Fruit fly (Drosophila melanogaster) whole organism, embryonic: Measurements from ENCODE around the gene bun.

ENCODE experiments used
- BEAF-32 ChIP-seq: fragments of 200-800 bp; sonication (Bioruptor generic); optimal IDR thresholded peaks from 3 replicates; lab custom pipeline; 2017; ENCODE audit warnings: missing biosample characterization, missing genetic modification characterization, mild to moderate bottlenecking, moderate library complexity, missing genetic modification reagents
- C15 ChIP-seq: fragments of 200-800 bp; sonication (Bioruptor generic); IDR thresholded peaks from 3 replicates; pipeline ENCODE4 v1.3.6; 2022; ENCODE audit warnings: missing biosample characterization, missing genetic modification characterization
- CG10274 ChIP-seq: fragments of 200-800 bp; sonication (Bioruptor generic); optimal IDR thresholded peaks from 3 replicates; lab custom pipeline; 2017; ENCODE audit warnings: missing biosample characterization, mild to moderate bottlenecking, missing genetic modification characterization
- CG11456 ChIP-seq: fragments of 200-800 bp; sonication (Bioruptor generic); IDR thresholded peaks from 3 replicates; pipeline ENCODE4 v1.3.6; 2022; ENCODE audit warnings: missing biosample characterization, missing genetic modification characterization
- CG11696 ChIP-seq: fragments of 200-800 bp; sonication (Bioruptor generic); IDR thresholded peaks from 2 replicates; pipeline ENCODE4 v1.3.6; 2022; ENCODE audit warnings: missing biosample characterization, missing genetic modification characterization
- CG12236 ChIP-seq: fragments of 200-800 bp; sonication (Bioruptor generic); optimal IDR thresholded peaks from 2 replicates; lab custom pipeline; 2016; ENCODE audit warnings: missing biosample characterization, missing genetic modification characterization
- CG13123 ChIP-seq: fragments of 200-800 bp; sonication (Bioruptor generic); optimal IDR thresholded peaks from 2 replicates; lab custom pipeline; 2016; ENCODE audit warnings: missing biosample characterization, missing genetic modification characterization
- CG13296 ChIP-seq: fragments of 200-800 bp; sonication (Bioruptor generic); optimal IDR thresholded peaks from 3 replicates; lab custom pipeline; 2018; ENCODE audit warnings: missing biosample characterization, mild to moderate bottlenecking, missing genetic modification characterization
- CG13624 ChIP-seq: fragments of 200-800 bp; sonication (Bioruptor generic); optimal IDR thresholded peaks from 2 replicates; lab custom pipeline; 2016; ENCODE audit warnings: missing biosample characterization, missing genetic modification characterization
- CG14050 ChIP-seq: fragments of 200-800 bp; sonication (Bioruptor generic); IDR thresholded peaks from 3 replicates; pipeline ENCODE4 v1.3.6; 2022; ENCODE audit warnings: missing biosample characterization, missing genetic modification characterization
- CG16815 ChIP-seq: fragments of 200-800 bp; sonication (Bioruptor generic); optimal IDR thresholded peaks from 3 replicates; lab custom pipeline; 2017; ENCODE audit warnings: missing biosample characterization, mild to moderate bottlenecking, missing genetic modification characterization
- CG18476 ChIP-seq: fragments of 200-800 bp; sonication (Bioruptor generic); optimal IDR thresholded peaks from 2 replicates; lab custom pipeline; 2016; ENCODE audit warnings: missing biosample characterization, mild to moderate bottlenecking, missing genetic modification characterization
- CG18619 ChIP-seq: fragments of 200-800 bp; sonication (Bioruptor generic); optimal IDR thresholded peaks from 3 replicates; lab custom pipeline; 2017; ENCODE audit warnings: missing biosample characterization, mild to moderate bottlenecking, missing genetic modification characterization
- CG32532 ChIP-seq: fragments of 200-800 bp; sonication (Bioruptor generic); IDR thresholded peaks from 2 replicates; pipeline ENCODE4 v1.3.6; 2022; ENCODE audit warnings: missing biosample characterization, missing genetic modification characterization
- CG6272 ChIP-seq: fragments of 200-800 bp; sonication (Bioruptor generic); IDR thresholded peaks from 2 replicates; pipeline ENCODE4 v1.3.6; 2022; ENCODE audit warnings: missing biosample characterization, missing genetic modification characterization
- CG6683 ChIP-seq: fragments of 200-800 bp; sonication (Bioruptor generic); optimal IDR thresholded peaks from 2 replicates; lab custom pipeline; 2017; ENCODE audit warnings: missing biosample characterization, mild to moderate bottlenecking, missing genetic modification characterization, missing genetic modification reagents
- CG7928 ChIP-seq: fragments of 200-800 bp; sonication (Bioruptor generic); optimal IDR thresholded peaks from 2 replicates; lab custom pipeline; 2017; ENCODE audit warnings: missing biosample characterization, mild to moderate bottlenecking, missing genetic modification characterization
- CG8281 ChIP-seq: fragments of 200-800 bp; sonication (Bioruptor generic); optimal IDR thresholded peaks from 2 replicates; lab custom pipeline; 2018; ENCODE audit warnings: missing biosample characterization, mild to moderate bottlenecking, missing genetic modification characterization, moderate library complexity
- CG9215 ChIP-seq: fragments of 200-800 bp; sonication (Bioruptor generic); IDR thresholded peaks from 2 replicates; pipeline ENCODE4 v1.3.6; 2022; ENCODE audit warnings: missing biosample characterization, missing genetic modification characterization
- CG9437 ChIP-seq: fragments of 200-800 bp; sonication (Bioruptor generic); optimal IDR thresholded peaks from 2 replicates; lab custom pipeline; 2018; ENCODE audit warnings: missing biosample characterization, mild to moderate bottlenecking, missing genetic modification characterization
- CHES-1-like ChIP-seq: fragments of 200-800 bp; sonication (Bioruptor generic); optimal IDR thresholded peaks from 2 replicates; lab custom pipeline; 2016; ENCODE audit warnings: missing biosample characterization, missing genetic modification characterization
- CkIIα-i1 ChIP-seq: fragments of 200-800 bp; sonication (Bioruptor generic); IDR thresholded peaks from 2 replicates; pipeline ENCODE4 v1.3.6; 2022; ENCODE audit warnings: missing biosample characterization, missing genetic modification characterization
- D19B ChIP-seq: fragments of 200-800 bp; sonication (Bioruptor generic); optimal IDR thresholded peaks from 2 replicates; lab custom pipeline; 2017; ENCODE audit warnings: missing biosample characterization, mild to moderate bottlenecking, missing genetic modification characterization
- Dip3 ChIP-seq: fragments of 200-800 bp; sonication (Bioruptor generic); optimal IDR thresholded peaks from 3 replicates; lab custom pipeline; 2016; ENCODE audit warnings: missing biosample characterization, missing genetic modification characterization
- Doc2 ChIP-seq: fragments of 200-800 bp; sonication (Bioruptor generic); IDR thresholded peaks from 2 replicates; pipeline ENCODE4 v1.3.6; 2022; ENCODE audit warnings: missing biosample characterization, missing genetic modification characterization
- Elba2 ChIP-seq: fragments of 200-800 bp; sonication (Bioruptor generic); optimal IDR thresholded peaks from 3 replicates; lab custom pipeline; 2016; ENCODE audit warnings: missing biosample characterization, missing genetic modification characterization
- Gsc ChIP-seq: fragments of 200-800 bp; sonication (Bioruptor generic); IDR thresholded peaks from 2 replicates; pipeline ENCODE4 v1.3.6; 2022; ENCODE audit warnings: missing biosample characterization, missing genetic modification characterization
- H2.0 ChIP-seq: fragments of 200-800 bp; sonication (Bioruptor generic); IDR thresholded peaks from 2 replicates; pipeline ENCODE4 v1.3.6; 2022; ENCODE audit warnings: missing biosample characterization, missing genetic modification characterization
- Hmx ChIP-seq: fragments of 200-800 bp; sonication (Bioruptor generic); optimal IDR thresholded peaks from 2 replicates; lab custom pipeline; 2016; ENCODE audit warnings: missing biosample characterization, missing genetic modification characterization
- Jarid2 ChIP-seq: fragments of 200-800 bp; sonication (Bioruptor generic); optimal IDR thresholded peaks from 3 replicates; lab custom pipeline; 2017; ENCODE audit warnings: mild to moderate bottlenecking, missing biosample characterization, missing genetic modification reagents, missing genetic modification characterization
- NC2α ChIP-seq: fragments of 200-800 bp; sonication (Bioruptor generic); optimal IDR thresholded peaks from 2 replicates; lab custom pipeline; 2016; ENCODE audit warnings: missing biosample characterization, missing genetic modification characterization
- NC2β ChIP-seq: fragments of 200-800 bp; sonication (Bioruptor generic); optimal IDR thresholded peaks from 2 replicates; lab custom pipeline; 2016; ENCODE audit warnings: missing biosample characterization, missing genetic modification characterization
- Trl ChIP-seq, 3 experiments: fragments of >200 bp in 2 of 3; fragments of 200-800 bp in 1 of 3; sonication (Bioruptor generic) in 1 of 3; optimal IDR thresholded peaks; 2 replicates in 1 of 3; 3 replicates in 2 of 3; lab custom pipeline; 2016 to 2017; ENCODE audit warnings: missing biosample characterization in 1 of 3, missing genetic modification characterization in 1 of 3
- Usf ChIP-seq: fragments of 200-800 bp; sonication (Bioruptor generic); optimal IDR thresholded peaks from 2 replicates; lab custom pipeline; 2017; ENCODE audit warnings: missing genotype, missing biosample characterization, missing genetic modification characterization
- bab2 ChIP-seq: fragments of 200-800 bp; sonication (Bioruptor generic); optimal IDR thresholded peaks from 2 replicates; lab custom pipeline; 2016; ENCODE audit warnings: missing biosample characterization, missing genetic modification characterization
- bbx ChIP-seq: fragments of 200-800 bp; sonication (Bioruptor generic); IDR thresholded peaks from 2 replicates; pipeline ENCODE4 v1.3.6; 2022; ENCODE audit warnings: missing biosample characterization, missing genetic modification characterization; ENCODE audit not compliant: partially characterized antibody
- bsh ChIP-seq, 2 experiments: fragments of 200-800 bp; sonication (Bioruptor generic); optimal IDR thresholded peaks; 2 replicates each; lab custom pipeline; 2017 to 2018; ENCODE audit warnings: mild to moderate bottlenecking in 2 of 2, missing biosample characterization in 2 of 2, missing genetic modification characterization in 2 of 2, moderate library complexity in 1 of 2
- chn ChIP-seq: fragments of 200-800 bp; sonication (Bioruptor generic); optimal IDR thresholded peaks from 2 replicates; lab custom pipeline; 2016; ENCODE audit warnings: missing biosample characterization, missing genetic modification characterization
- eve ChIP-seq, 2 experiments: fragments of >200 bp; optimal IDR thresholded peaks; 2 replicates each; lab custom pipeline; 2017; ENCODE audit warnings: missing biosample characterization in 2 of 2, missing genetic modification characterization in 2 of 2
- ftz-f1 ChIP-seq: fragments of 200-800 bp; sonication (Bioruptor generic); optimal IDR thresholded peaks from 2 replicates; lab custom pipeline; 2016; ENCODE audit warnings: missing biosample characterization, missing genetic modification characterization
- gce ChIP-seq: fragments of 200-800 bp; sonication (Bioruptor generic); IDR thresholded peaks from 3 replicates; pipeline ENCODE4 v1.3.6; 2022; ENCODE audit warnings: missing biosample characterization, missing genetic modification characterization
- grau ChIP-seq: fragments of 200-800 bp; optimal IDR thresholded peaks from 3 replicates; lab custom pipeline; 2019; ENCODE audit warnings: missing biosample characterization, mild to moderate bottlenecking, missing genetic modification characterization, moderate library complexity
- gro ChIP-seq: fragments of 200-800 bp; sonication (Bioruptor generic); optimal IDR thresholded peaks from 2 replicates; lab custom pipeline; 2016; ENCODE audit warnings: missing biosample characterization, missing genetic modification characterization
- ind ChIP-seq: fragments of 200-800 bp; sonication (Bioruptor generic); optimal IDR thresholded peaks from 3 replicates; lab custom pipeline; 2016; ENCODE audit warnings: missing biosample characterization, missing genetic modification characterization
- inv ChIP-seq: fragments of 200-800 bp; sonication (Bioruptor generic); IDR thresholded peaks from 2 replicates; pipeline ENCODE4 v1.3.6; 2022; ENCODE audit warnings: missing biosample characterization, missing genetic modification characterization; ENCODE audit not compliant: partially characterized antibody
- jigr1 ChIP-seq: fragments of 200-800 bp; sonication (Bioruptor generic); IDR thresholded peaks from 3 replicates; pipeline ENCODE4 v1.3.6; 2022; ENCODE audit warnings: missing biosample characterization, missing genetic modification characterization
- luna ChIP-seq: fragments of 200-800 bp; sonication (Bioruptor generic); optimal IDR thresholded peaks from 2 replicates; lab custom pipeline; 2016; ENCODE audit warnings: missing biosample characterization, missing genetic modification characterization
- pfk ChIP-seq: fragments of 200-800 bp; sonication (Bioruptor generic); optimal IDR thresholded peaks from 2 replicates; lab custom pipeline; 2018; ENCODE audit warnings: missing biosample characterization, mild to moderate bottlenecking, missing genetic modification characterization, moderate library complexity
- sisA ChIP-seq: fragments of 200-800 bp; sonication (Bioruptor generic); IDR thresholded peaks from 2 replicates; pipeline ENCODE4 v1.3.6; 2022; ENCODE audit warnings: missing biosample characterization, missing genetic modification characterization
- sqz ChIP-seq: fragments of 200-800 bp; sonication (Bioruptor generic); optimal IDR thresholded peaks from 3 replicates; lab custom pipeline; 2018; ENCODE audit warnings: missing biosample characterization, mild to moderate bottlenecking, missing genetic modification characterization
- wor ChIP-seq: fragments of 200-800 bp; sonication (Bioruptor generic); IDR thresholded peaks from 2 replicates; pipeline ENCODE4 v1.3.6; 2022; ENCODE audit warnings: missing biosample characterization, missing genetic modification characterization
- zfh2 ChIP-seq: fragments of 200-800 bp; sonication (Bioruptor generic); optimal IDR thresholded peaks from 2 replicates; lab custom pipeline; 2016; ENCODE audit warnings: missing biosample characterization, missing genetic modification characterization

The bun gene

dm6 chr2L:12542018-12542417 is 4.4 kb downstream of the bun start (continued):
- TF ChIP-seq NC2α, result no peak
- TF ChIP-seq CHES-1-like (GFP tag; lab: Kevin White, UChicago), result peak; percentile 2
- no peak for TF ChIP-seq Trl (optimal IDR thresholded peaks at IDR 0.05; lab: Kevin White, UChicago)
- no peak for TF ChIP-seq Trl (GFP tag; optimal IDR thresholded peaks at IDR 0.05; lab: Kevin White, UChicago)
- TF ChIP-seq CG16815 (GFP tag; lab: Kevin White, UChicago), result peak; percentile 48
- no peak for TF ChIP-seq Gsc
- TF ChIP-seq CG12236 (GFP tag; lab: Kevin White, UChicago), result no peak
- no peak for TF ChIP-seq wor (GFP tag; lab: Robert Waterston, UW)
- no peak for TF ChIP-seq CG13123 (GFP tag; lab: Kevin White, UChicago)
- TF ChIP-seq CG32532 (GFP tag; lab: Robert Waterston, UW), result peak; percentile 80
- TF ChIP-seq Jarid2 (GFP tag; lab: Kevin White, UChicago), result no peak
- TF ChIP-seq chn (GFP tag; lab: Kevin White, UChicago), result no peak
- TF ChIP-seq CG11456 (GFP tag; lab: Robert Waterston, UW), result no peak
- TF ChIP-seq inv, result no peak
- TF ChIP-seq CG13296, result peak; percentile 34
- TF ChIP-seq Doc2 (GFP tag; lab: Robert Waterston, UW), result no peak
- no peak for TF ChIP-seq C15 (GFP tag; lab: Robert Waterston, UW)
- no peak for TF ChIP-seq sqz (GFP tag; lab: Kevin White, UChicago)
- TF ChIP-seq bbx, result no peak
- no peak for TF ChIP-seq Hmx
- peak; percentile 22 for TF ChIP-seq CG13624 (GFP tag; lab: Kevin White, UChicago)
- no peak for TF ChIP-seq CG9437
- TF ChIP-seq CG18619 (GFP tag; lab: Kevin White, UChicago), result peak; percentile 13
- TF ChIP-seq ind (GFP tag; lab: Kevin White, UChicago), result no peak
- TF ChIP-seq CG11696 (GFP tag; lab: Robert Waterston, UW), result 0 out of 2 replicates have a peak, but pooled peaks have one; percentile 26
- TF ChIP-seq jigr1 (GFP tag; lab: Robert Waterston, UW), result no peak
- TF ChIP-seq sisA, result peak; percentile 17; the same call in 1 of the 2 replicates
- TF ChIP-seq CG9215 (GFP tag; lab: Robert Waterston, UW), result peak; percentile 66
- peak; percentile 40 for TF ChIP-seq D19B
- TF ChIP-seq Usf, result no peak
- TF ChIP-seq CG7928 (GFP tag; lab: Kevin White, UChicago), result no peak
- TF ChIP-seq Dip3, result peak; percentile 33
- TF ChIP-seq CG10274 (GFP tag; lab: Kevin White, UChicago), result no peak
- TF ChIP-seq CkIIα-i1 (GFP tag; lab: Robert Waterston, UW), result no peak
- no peak for TF ChIP-seq bab2
- TF ChIP-seq CG8281 (tag; lab: Kevin White, UChicago), result no peak
- TF ChIP-seq grau (tag; lab: Kevin White, UChicago), result peak; percentile 94
- no peak for TF ChIP-seq luna (GFP tag; lab: Kevin White, UChicago)
- TF ChIP-seq CG18476 (GFP tag; lab: Kevin White, UChicago), result no peak
- no peak for TF ChIP-seq gro
- no peak for TF ChIP-seq NC2β (GFP tag; lab: Kevin White, UChicago)
- TF ChIP-seq Elba2 (GFP tag; lab: Kevin White, UChicago), result no peak
- TF ChIP-seq pfk (GFP tag; lab: Kevin White, UChicago), result no peak
- no peak for TF ChIP-seq gce (GFP tag; lab: Robert Waterston, UW)
- TF ChIP-seq CG6272 (GFP tag; lab: Robert Waterston, UW), result no peak
- TF ChIP-seq bsh (GFP tag; optimal IDR thresholded peaks at IDR 0.05; lab: Kevin White, UChicago), result no peak
- TF ChIP-seq eve (GFP tag; optimal IDR thresholded peaks at IDR 0.05; lab: Kevin White, UChicago), result no peak
- no peak for TF ChIP-seq CG6683 (GFP tag; lab: Kevin White, UChicago)
- no peak for TF ChIP-seq H2.0 (GFP tag; lab: Robert Waterston, UW)
- peak; percentile 41 for TF ChIP-seq zfh2
- no peak for TF ChIP-seq CG14050 (GFP tag; lab: Robert Waterston, UW)
- TF ChIP-seq ftz-f1 (GFP tag; lab: Kevin White, UChicago), result no peak
- no peak for TF ChIP-seq BEAF-32
